Worm (Caenorhabditis elegans): Measurements from ENCODE around the gene sra-34.

DNA sequence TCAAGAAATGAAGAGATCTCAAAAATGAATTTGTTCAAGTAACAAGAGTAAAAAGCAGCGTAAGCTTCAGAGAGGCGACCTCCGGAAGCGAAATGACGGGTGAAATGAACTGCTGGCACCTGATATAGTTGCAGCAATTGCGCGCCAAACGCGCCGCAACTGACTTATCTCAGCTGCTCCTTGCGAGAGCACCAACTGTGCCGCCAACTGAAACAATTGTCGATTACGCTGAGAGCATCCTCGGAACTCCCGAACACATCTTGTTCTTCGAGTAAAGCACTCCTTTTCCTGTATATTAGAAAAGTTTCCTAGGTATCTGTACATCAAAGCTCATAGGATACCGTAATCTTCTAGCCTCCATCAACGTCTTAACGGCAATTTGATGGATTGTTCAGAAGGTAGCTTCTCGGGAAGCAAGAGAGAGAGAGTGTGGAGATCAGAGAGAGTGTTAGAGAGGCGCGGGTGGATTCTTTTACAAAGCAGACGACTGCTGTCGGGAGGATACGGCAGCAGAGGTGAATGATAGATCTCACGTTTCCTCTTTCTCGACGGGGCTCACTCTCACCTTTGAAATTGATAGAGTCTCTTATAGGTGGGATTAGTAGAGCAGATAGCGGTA is 23.4 kb downstream of the sra-34 start:
- TF ChIP-seq hmg-4 (GFP tag; optimal IDR thresholded peaks at IDR 0.05) (no peak), ama-1 (optimal IDR thresholded peaks at IDR 0.05) (no peak), tra-4 (tag; optimal IDR thresholded peaks at IDR 0.05) (no peak), ets-7 (tag; optimal IDR thresholded peaks at IDR 0.05) (no peak), flt-1 (GFP tag; IDR thresholded peaks at IDR 0.05) (no peak), F13C5.2 (tag; optimal IDR thresholded peaks at IDR 0.05) (no peak), pes-1 (GFP tag; IDR thresholded peaks at IDR 0.05) (no peak), hmbx-1 (tag; optimal IDR thresholded peaks at IDR 0.05) (no peak), ceh-13 (GFP tag; optimal IDR thresholded peaks at IDR 0.05) (no peak), sea-1 (GFP tag; conservative IDR thresholded peaks at IDR 0.05) (no peak), tbx-11 (GFP tag; IDR thresholded peaks at IDR 0.05) (no peak), tbx-37 (GFP tag; conservative IDR thresholded peaks at IDR 0.05) (no peak)
